Fruit fly (Drosophila melanogaster) whole organism, embryonic: ENCODE data around the gene goe.
A peak's percentile ranks its signal among the peaks of the same experiment; 100 is the strongest.

Source experiments
- Aef1 ChIP-seq: fragments of 200-800 bp; sonication (Bioruptor generic); IDR thresholded peaks from 3 replicates; pipeline ENCODE4 v1.3.6; 2022; ENCODE audit warnings: missing biosample characterization, missing genetic modification characterization
- Atf3 ChIP-seq: fragments of 200-800 bp; sonication (Bioruptor generic); optimal IDR thresholded peaks from 3 replicates; lab custom pipeline; 2016; ENCODE audit warnings: missing biosample characterization, missing genetic modification characterization
- Awh ChIP-seq: fragments of 200-800 bp; sonication (Bioruptor generic); IDR thresholded peaks from 2 replicates; pipeline ENCODE4, ENCODE4 v1.3.6; 2022; ENCODE audit warnings: missing biosample characterization, missing genetic modification characterization
- Bgb ChIP-seq: fragments of 200-800 bp; sonication (Bioruptor generic); IDR thresholded peaks from 2 replicates; pipeline ENCODE4 v1.3.6; 2022; ENCODE audit warnings: missing biosample characterization, missing genetic modification characterization; ENCODE audit not compliant: partially characterized antibody
- CG10147 ChIP-seq: fragments of 200-800 bp; sonication (Bioruptor generic); optimal IDR thresholded peaks from 2 replicates; lab custom pipeline; 2019; ENCODE audit warnings: missing biosample characterization, mild to moderate bottlenecking, missing genetic modification characterization, moderate library complexity
- CG10267 ChIP-seq: fragments of 200-800 bp; sonication (Bioruptor generic); optimal IDR thresholded peaks from 2 replicates; lab custom pipeline; 2018; ENCODE audit warnings: missing biosample characterization, mild to moderate bottlenecking, missing genetic modification characterization, moderate library complexity
- CG11560 ChIP-seq: fragments of 200-800 bp; sonication (Bioruptor generic); IDR thresholded peaks from 3 replicates; pipeline ENCODE4 v1.3.6; 2022; ENCODE audit warnings: missing biosample characterization, missing genetic modification characterization
- CG14965 ChIP-seq: fragments of 200-800 bp; sonication (Bioruptor generic); optimal IDR thresholded peaks from 2 replicates; lab custom pipeline; 2016; ENCODE audit warnings: missing biosample characterization, missing genetic modification characterization, borderline replicate concordance
- CG1602 ChIP-seq: fragments of 200-800 bp; sonication (Bioruptor generic); optimal IDR thresholded peaks from 3 replicates; lab custom pipeline; 2016; ENCODE audit warnings: missing biosample characterization, missing genetic modification characterization
- CG17361 ChIP-seq: fragments of 200-800 bp; sonication (Bioruptor generic); IDR thresholded peaks from 3 replicates; pipeline ENCODE4 v1.3.6; 2022; ENCODE audit warnings: missing biosample characterization, missing genetic modification characterization
- CG2116 ChIP-seq: fragments of 200-800 bp; sonication (Bioruptor generic); optimal IDR thresholded peaks from 3 replicates; lab custom pipeline; 2018; ENCODE audit warnings: missing biosample characterization, mild to moderate bottlenecking, missing genetic modification characterization
- CG33213 ChIP-seq: fragments of 200-800 bp; sonication (Bioruptor generic); optimal IDR thresholded peaks from 3 replicates; lab custom pipeline; 2016; ENCODE audit warnings: missing biosample characterization, missing genetic modification characterization
- CG33557 ChIP-seq: fragments of 200-800 bp; sonication (Bioruptor generic); optimal IDR thresholded peaks from 2 replicates; lab custom pipeline; 2019; ENCODE audit warnings: missing biosample characterization, mild to moderate bottlenecking, missing genetic modification characterization, moderate library complexity
- CG3407 ChIP-seq: fragments of 200-800 bp; sonication (Bioruptor generic); optimal IDR thresholded peaks from 2 replicates; lab custom pipeline; 2018; ENCODE audit warnings: missing biosample characterization, mild to moderate bottlenecking, missing genetic modification characterization
- CG3838 ChIP-seq: fragments of 200-800 bp; sonication (Bioruptor generic); optimal IDR thresholded peaks from 3 replicates; lab custom pipeline; 2016; ENCODE audit warnings: missing biosample characterization, missing genetic modification characterization
- CG3847 ChIP-seq: fragments of 200-800 bp; sonication (Bioruptor generic); IDR thresholded peaks from 2 replicates; pipeline ENCODE4 v1.3.6; 2022; ENCODE audit warnings: missing biosample characterization, missing genetic modification characterization
- CG3995 ChIP-seq: fragments of 200-800 bp; sonication (Bioruptor generic); optimal IDR thresholded peaks from 3 replicates; lab custom pipeline; 2016; ENCODE audit warnings: missing biosample characterization, missing genetic modification characterization
- CG4424 ChIP-seq: fragments of 200-800 bp; sonication (Bioruptor generic); optimal IDR thresholded peaks from 3 replicates; lab custom pipeline; 2016; ENCODE audit warnings: missing biosample characterization, missing genetic modification characterization
- CG6765 ChIP-seq: fragments of 200-800 bp; sonication (Bioruptor generic); optimal IDR thresholded peaks from 3 replicates; lab custom pipeline; 2017; ENCODE audit warnings: missing biosample characterization, mild to moderate bottlenecking, missing genetic modification characterization
- CG7556 ChIP-seq: fragments of 200-800 bp; sonication (Bioruptor generic); optimal IDR thresholded peaks from 2 replicates; lab custom pipeline; 2017; ENCODE audit warnings: missing biosample characterization, mild to moderate bottlenecking, missing genetic modification characterization
- CoRest ChIP-seq: fragments of 200-800 bp; sonication (Bioruptor generic); optimal IDR thresholded peaks from 3 replicates; lab custom pipeline; 2018; ENCODE audit warnings: missing biosample characterization, mild to moderate bottlenecking, missing genetic modification characterization, moderate library complexity
- Dek ChIP-seq: fragments of 200-800 bp; sonication (Bioruptor generic); optimal IDR thresholded peaks from 3 replicates; lab custom pipeline; 2019; ENCODE audit warnings: missing biosample characterization, mild to moderate bottlenecking, missing genetic modification characterization, moderate library complexity
- Ets97D ChIP-seq: fragments of 200-800 bp; sonication (Bioruptor generic); optimal IDR thresholded peaks from 3 replicates; lab custom pipeline; 2016; ENCODE audit warnings: missing biosample characterization, missing genetic modification characterization
- H2.0 ChIP-seq: fragments of 200-800 bp; sonication (Bioruptor generic); IDR thresholded peaks from 2 replicates; pipeline ENCODE4 v1.3.6; 2022; ENCODE audit warnings: missing biosample characterization, missing genetic modification characterization
- HmgZ ChIP-seq: fragments of 200-800 bp; sonication (Bioruptor generic); optimal IDR thresholded peaks from 2 replicates; lab custom pipeline; 2018; ENCODE audit warnings: missing biosample characterization, mild to moderate bottlenecking, missing genetic modification characterization
- Med ChIP-seq: fragments of 200-800 bp; sonication (Bioruptor generic); peaks from one replicate; lab custom pipeline; 2016; ENCODE audit warnings: missing biosample characterization, missing genetic modification characterization, mild to moderate bottlenecking, inconsistent platforms, moderate library complexity
- Optix ChIP-seq: fragments of 200-800 bp; sonication (Bioruptor generic); IDR thresholded peaks from 3 replicates; pipeline ENCODE4 v1.3.6; 2022; ENCODE audit warnings: missing biosample characterization, missing genetic modification characterization
- Pdp1 ChIP-seq, 2 experiments: fragments of 200-800 bp; sonication (Bioruptor generic); optimal IDR thresholded peaks; 3 replicates each; lab custom pipeline; 2016; ENCODE audit warnings: missing biosample characterization in 2 of 2, missing genetic modification characterization in 2 of 2, mild to moderate bottlenecking in 1 of 2, moderate library complexity in 1 of 2
- Scr ChIP-seq: fragments of 200-800 bp; sonication (Bioruptor generic); IDR thresholded peaks from 2 replicates; pipeline ENCODE4 v1.3.6; 2022; ENCODE audit warnings: missing biosample characterization, missing genetic modification characterization; ENCODE audit not compliant: partially characterized antibody
- Taf1 ChIP-seq: fragments of 200-800 bp; sonication (Bioruptor generic); IDR thresholded peaks from 2 replicates; pipeline ENCODE4 v1.3.6; 2022; ENCODE audit warnings: missing biosample characterization, missing genetic modification characterization
- Trl ChIP-seq, 3 experiments: fragments of >200 bp in 2 of 3; fragments of 200-800 bp in 1 of 3; sonication (Bioruptor generic) in 1 of 3; optimal IDR thresholded peaks; 2 replicates in 1 of 3; 3 replicates in 2 of 3; lab custom pipeline; 2016 to 2017; ENCODE audit warnings: missing biosample characterization in 1 of 3, missing genetic modification characterization in 1 of 3
- al ChIP-seq: fragments of 200-800 bp; sonication (Bioruptor generic); IDR thresholded peaks from 2 replicates; pipeline ENCODE4 v1.3.6; 2022; ENCODE audit warnings: missing biosample characterization, missing genetic modification characterization
- cad ChIP-seq: fragments of >200 bp; optimal IDR thresholded peaks from 2 replicates; lab custom pipeline; 2017; ENCODE audit warnings: missing biosample characterization, missing genetic modification characterization
- chinmo ChIP-seq: fragments of 200-800 bp; sonication (Bioruptor generic); IDR thresholded peaks from 4 replicates; pipeline ENCODE4 v1.3.6; 2022; ENCODE audit warnings: missing biosample characterization, missing genetic modification characterization; ENCODE audit not compliant: partially characterized antibody
- crol ChIP-seq: fragments of 200-800 bp; sonication (Bioruptor generic); IDR thresholded peaks from 2 replicates; pipeline ENCODE4 v1.3.6; 2022; ENCODE audit warnings: missing biosample characterization, missing genetic modification characterization
- dmrt11E ChIP-seq: fragments of 200-800 bp; sonication (Bioruptor generic); optimal IDR thresholded peaks from 3 replicates; lab custom pipeline; 2018; ENCODE audit warnings: missing biosample characterization, mild to moderate bottlenecking, missing genetic modification characterization, moderate library complexity
- en ChIP-seq: fragments of 200-800 bp; sonication (Bioruptor generic); optimal IDR thresholded peaks from 2 replicates; lab custom pipeline; 2016; ENCODE audit warnings: missing biosample characterization, missing genetic modification characterization
- fd102C ChIP-seq: fragments of 200-800 bp; sonication (Bioruptor generic); optimal IDR thresholded peaks from 2 replicates; lab custom pipeline; 2018; ENCODE audit warnings: missing biosample characterization, mild to moderate bottlenecking, missing genetic modification characterization, moderate library complexity
- ftz-f1 ChIP-seq: fragments of 200-800 bp; sonication (Bioruptor generic); optimal IDR thresholded peaks from 2 replicates; lab custom pipeline; 2016; ENCODE audit warnings: missing biosample characterization, missing genetic modification characterization
- gce ChIP-seq: fragments of 200-800 bp; sonication (Bioruptor generic); IDR thresholded peaks from 3 replicates; pipeline ENCODE4 v1.3.6; 2022; ENCODE audit warnings: missing biosample characterization, missing genetic modification characterization
- ham ChIP-seq: fragments of 200-800 bp; sonication (Bioruptor generic); IDR thresholded peaks from 2 replicates; pipeline ENCODE4 v1.3.6; 2022; ENCODE audit warnings: missing biosample characterization, missing genetic modification characterization
- nau ChIP-seq: fragments of 200-800 bp; sonication (Bioruptor generic); optimal IDR thresholded peaks from 3 replicates; lab custom pipeline; 2017; ENCODE audit warnings: missing biosample characterization, mild to moderate bottlenecking, missing genetic modification characterization, missing genetic modification reagents
- pros ChIP-seq: fragments of 200-800 bp; sonication (Bioruptor generic); optimal IDR thresholded peaks from 3 replicates; lab custom pipeline; 2019; ENCODE audit warnings: missing biosample characterization, mild to moderate bottlenecking, missing genetic modification characterization, moderate library complexity
- sd ChIP-seq: fragments of 200-800 bp; sonication (Bioruptor generic); optimal IDR thresholded peaks from 3 replicates; lab custom pipeline; 2018; ENCODE audit warnings: missing biosample characterization, mild to moderate bottlenecking, missing genetic modification characterization, moderate library complexity
- seq ChIP-seq: fragments of 200-800 bp; sonication (Bioruptor generic); IDR thresholded peaks from 2 replicates; pipeline ENCODE4 v1.3.6; 2022; ENCODE audit warnings: missing biosample characterization, missing genetic modification characterization
- trem ChIP-seq: fragments of 200-800 bp; optimal IDR thresholded peaks from 3 replicates; lab custom pipeline; 2019; ENCODE audit warnings: missing biosample characterization, mild to moderate bottlenecking, missing genetic modification characterization, moderate library complexity
- twi ChIP-seq: fragments of 200-800 bp; optimal IDR thresholded peaks from 2 replicates; lab custom pipeline; 2019; ENCODE audit warnings: missing biosample characterization, mild to moderate bottlenecking, missing genetic modification characterization, moderate library complexity
- vvl ChIP-seq: fragments of 200-800 bp; sonication (Bioruptor generic); IDR thresholded peaks from 2 replicates; pipeline ENCODE4 v1.3.6; 2022; ENCODE audit warnings: missing biosample characterization, missing genetic modification characterization
- z ChIP-seq: fragments of 200-800 bp; sonication (Bioruptor generic); IDR thresholded peaks from 3 replicates; pipeline ENCODE4 v1.3.6; 2022; ENCODE audit warnings: missing biosample characterization, missing genetic modification characterization
- zf30C ChIP-seq: fragments of 200-800 bp; sonication (Bioruptor generic); optimal IDR thresholded peaks from 3 replicates; lab custom pipeline; 2018; ENCODE audit warnings: missing biosample characterization, mild to moderate bottlenecking, missing genetic modification characterization

The goe gene

dm6 chrX:16781055-16781454 is 29.3 kb upstream of the goe start (continued):
- TF ChIP-seq al (GFP tag; lab: Robert Waterston, UW) = peak; percentile 30; the same call in 1 of the 2 replicates
- no peak for TF ChIP-seq CG6765 (GFP tag; lab: Kevin White, UChicago)
- no peak for TF ChIP-seq CG33213 (GFP tag; lab: Kevin White, UChicago)
- TF ChIP-seq gce (GFP tag; lab: Robert Waterston, UW) = no peak
- TF ChIP-seq CG4424 (GFP tag; lab: Kevin White, UChicago) = no peak
- TF ChIP-seq CG3995 (GFP tag; lab: Kevin White, UChicago) = no peak
- peak; percentile 6 for TF ChIP-seq CG2116 (GFP tag; lab: Kevin White, UChicago)
- TF ChIP-seq CG1602 = peak; percentile 0
- no peak for TF ChIP-seq CG14965 (GFP tag; lab: Kevin White, UChicago)
- no peak for TF ChIP-seq H2.0 (GFP tag; lab: Robert Waterston, UW)
- no peak for TF ChIP-seq Ets97D (GFP tag; lab: Kevin White, UChicago)
- TF ChIP-seq Optix (GFP tag; lab: Robert Waterston, UW) = no peak
- TF ChIP-seq Scr (GFP tag; lab: Robert Waterston, UW) = no peak
- TF ChIP-seq CG17361 (GFP tag; lab: Robert Waterston, UW) = 0 out of 3 replicates have a peak, but pooled peaks have one; percentile 18
- peak; percentile 27; the same call in 1 of the 2 replicates for TF ChIP-seq seq
- no peak for TF ChIP-seq trem (tag; lab: Kevin White, UChicago)
- no peak for TF ChIP-seq CG33557 (GFP tag; lab: Kevin White, UChicago)
- TF ChIP-seq Bgb (GFP tag; lab: Robert Waterston, UW) = no peak
- TF ChIP-seq CG10267 (tag; lab: Kevin White, UChicago) = no peak
- TF ChIP-seq Dek (tag; lab: Kevin White, UChicago) = no peak

- TF ChIP-seq CG3847 (no peak), fd102C (no peak), sd (tag; lab: Kevin White, UChicago) (peak; percentile 75), cad (GFP tag; lab: Kevin White, UChicago) (no peak), CG6765 (GFP tag; lab: Kevin White, UChicago) (no peak), nau (GFP tag; lab: Kevin White, UChicago) (no peak), vvl (GFP tag; lab: Robert Waterston, UW) (0 out of 2 replicates have a peak, but pooled peaks have one; percentile 18), Trl (optimal IDR thresholded peaks at IDR 0.05; lab: Kevin White, UChicago) (peak; percentile 39 to 74), Trl (GFP tag; optimal IDR thresholded peaks at IDR 0.05; lab: Kevin White, UChicago) (no peak), CG3838 (no peak), chinmo (GFP tag; lab: Robert Waterston, UW) (peak; percentile 74; the same call in 2 of the 4 replicates), twi (tag; lab: Kevin White, UChicago) (peak; percentile 8), Med (GFP tag; lab: Kevin White, UChicago) (peak; percentile 58), CG7556 (GFP tag; lab: Kevin White, UChicago) (no peak), CoRest (tag; lab: Kevin White, UChicago) (no peak), zf30C (GFP tag; lab: Kevin White, UChicago) (no peak), en (GFP tag; lab: Kevin White, UChicago) (no peak), ham (GFP tag; lab: Robert Waterston, UW) (no peak), HmgZ (tag; lab: Kevin White, UChicago) (no peak), z (GFP tag; lab: Robert Waterston, UW) (peak; percentile 76; the same call in 2 of the 3 replicates), Taf1 (GFP tag; lab: Robert Waterston, UW) (no peak), Atf3 (GFP tag; lab: Kevin White, UChicago) (no peak), dmrt11E (no peak), CG11560 (no peak), Aef1 (GFP tag; lab: Robert Waterston, UW) (no peak), pros (GFP tag; lab: Kevin White, UChicago) (peak; percentile 12), CG10147 (no peak), Awh (GFP tag; lab: Robert Waterston, UW) (no peak), Pdp1 (GFP tag; optimal IDR thresholded peaks at IDR 0.05; lab: Kevin White, UChicago) (peak in 1 of 2 experiments; percentile 83), crol (GFP tag; lab: Robert Waterston, UW) (no peak), ftz-f1 (GFP tag; lab: Kevin White, UChicago) (peak; percentile 97), CG3407 (GFP tag; lab: Kevin White, UChicago) (no peak)
Measured at dm6 chrX:16780244-16780643, 28.5 kb upstream of the goe start.
